Worm (Caenorhabditis elegans): Measurements from ENCODE around the gene fbxb-21.

ce11 chrII:1654917-1655316 is 6.2 kb upstream of the fbxb-21 start, which contains the start of gene btb-12:
- TF ChIP-seq T22C8.4 (GFP tag; IDR thresholded peaks at IDR 0.05), result no peak
- no peak for TF ChIP-seq ztf-29 (GFP tag; IDR thresholded peaks at IDR 0.05)
- no peak for TF ChIP-seq ztf-23 (GFP tag; IDR thresholded peaks at IDR 0.05)
- TF ChIP-seq flt-1 (GFP tag; IDR thresholded peaks at IDR 0.05), result no peak
- no peak for TF ChIP-seq klf-2 (GFP tag; conservative IDR thresholded peaks at IDR 0.05)
